Fruit fly (Drosophila melanogaster) whole organism, embryonic: ENCODE data around the gene CG5382.

Experiments
- Atf6 ChIP-seq: fragments of 200-800 bp; sonication (Bioruptor generic); IDR thresholded peaks from 2 replicates; pipeline ENCODE4 v1.3.6; 2022; ENCODE audit warnings: missing biosample characterization, missing genetic modification characterization
- B-H1 ChIP-seq: fragments of 200-800 bp; sonication (Bioruptor generic); IDR thresholded peaks from 3 replicates; pipeline ENCODE4 v1.3.6; 2022; ENCODE audit warnings: missing biosample characterization, missing genetic modification characterization
- C15 ChIP-seq: fragments of 200-800 bp; sonication (Bioruptor generic); IDR thresholded peaks from 3 replicates; pipeline ENCODE4 v1.3.6; 2022; ENCODE audit warnings: missing biosample characterization, missing genetic modification characterization
- CG10979 ChIP-seq: fragments of 200-800 bp; sonication (Bioruptor generic); optimal IDR thresholded peaks from 2 replicates; lab custom pipeline; 2018; ENCODE audit warnings: missing biosample characterization, mild to moderate bottlenecking, missing genetic modification characterization, moderate library complexity
- CG12769 ChIP-seq: fragments of 200-800 bp; sonication (Bioruptor generic); optimal IDR thresholded peaks from 2 replicates; lab custom pipeline; 2019; ENCODE audit warnings: missing biosample characterization, mild to moderate bottlenecking, missing genetic modification characterization, moderate library complexity
- CG13894 ChIP-seq: fragments of 200-800 bp; sonication (Bioruptor generic); optimal IDR thresholded peaks from 3 replicates; lab custom pipeline; 2018; ENCODE audit warnings: missing biosample characterization, mild to moderate bottlenecking, missing genetic modification characterization, moderate library complexity
- CG15696 ChIP-seq: fragments of 200-800 bp; sonication (Bioruptor generic); optimal IDR thresholded peaks from 2 replicates; lab custom pipeline; 2019; ENCODE audit warnings: missing biosample characterization, mild to moderate bottlenecking, missing genetic modification characterization, moderate library complexity
- CG1603 ChIP-seq: fragments of 200-800 bp; sonication (Bioruptor generic); optimal IDR thresholded peaks from 2 replicates; lab custom pipeline; 2019; ENCODE audit warnings: missing biosample characterization, mild to moderate bottlenecking, missing genetic modification characterization, moderate library complexity
- CG16779 ChIP-seq: fragments of 200-800 bp; sonication (Bioruptor generic); IDR thresholded peaks from 2 replicates; pipeline ENCODE4 v1.3.6; 2022; ENCODE audit warnings: missing biosample characterization, missing genetic modification characterization
- CG16813 ChIP-seq: fragments of 200-800 bp; sonication (Bioruptor generic); IDR thresholded peaks from 3 replicates; pipeline ENCODE4 v1.3.6; 2022; ENCODE audit warnings: missing biosample characterization, missing genetic modification characterization; ENCODE audit not compliant: partially characterized antibody
- CG16863 ChIP-seq: fragments of 200-800 bp; sonication (Bioruptor generic); optimal IDR thresholded peaks from 3 replicates; lab custom pipeline; 2016; ENCODE audit warnings: missing biosample characterization, missing genetic modification characterization
- CG2116 ChIP-seq: fragments of 200-800 bp; sonication (Bioruptor generic); optimal IDR thresholded peaks from 3 replicates; lab custom pipeline; 2018; ENCODE audit warnings: missing biosample characterization, mild to moderate bottlenecking, missing genetic modification characterization
- CG2678 ChIP-seq: fragments of 200-800 bp; sonication (Bioruptor generic); optimal IDR thresholded peaks from 3 replicates; lab custom pipeline; 2019; ENCODE audit warnings: missing biosample characterization, mild to moderate bottlenecking, missing genetic modification characterization, moderate library complexity
- CG2889 ChIP-seq: fragments of 200-800 bp; sonication (Bioruptor generic); IDR thresholded peaks from 3 replicates; pipeline ENCODE4 v1.3.6; 2022; ENCODE audit warnings: missing biosample characterization, missing genetic modification characterization
- CG31224 ChIP-seq: fragments of 200-800 bp; sonication (Bioruptor generic); IDR thresholded peaks from 2 replicates; pipeline ENCODE4 v1.3.6; 2022; ENCODE audit warnings: missing biosample characterization, missing genetic modification characterization
- CG31441 ChIP-seq: fragments of 200-800 bp; sonication (Bioruptor generic); IDR thresholded peaks from 2 replicates; pipeline ENCODE4 v1.3.6; 2022; ENCODE audit warnings: missing biosample characterization, missing genetic modification characterization
- CG4328 ChIP-seq: fragments of 200-800 bp; sonication (Bioruptor generic); optimal IDR thresholded peaks from 3 replicates; lab custom pipeline; 2017; ENCODE audit warnings: missing biosample characterization, missing genetic modification reagents, missing genetic modification characterization
- CG4730 ChIP-seq: fragments of 200-800 bp; sonication (Bioruptor generic); IDR thresholded peaks from 2 replicates; pipeline ENCODE4 v1.3.6; 2022; ENCODE audit warnings: missing biosample characterization, missing genetic modification characterization
- CG6254 ChIP-seq: fragments of 200-800 bp; sonication (Bioruptor generic); optimal IDR thresholded peaks from 3 replicates; lab custom pipeline; 2017; ENCODE audit warnings: mild to moderate bottlenecking, missing biosample characterization, missing genetic modification reagents, missing genetic modification characterization
- CG6765 ChIP-seq: fragments of 200-800 bp; sonication (Bioruptor generic); optimal IDR thresholded peaks from 3 replicates; lab custom pipeline; 2017; ENCODE audit warnings: missing biosample characterization, mild to moderate bottlenecking, missing genetic modification characterization
- CG7556 ChIP-seq: fragments of 200-800 bp; sonication (Bioruptor generic); optimal IDR thresholded peaks from 2 replicates; lab custom pipeline; 2017; ENCODE audit warnings: missing biosample characterization, mild to moderate bottlenecking, missing genetic modification characterization
- CG7963 ChIP-seq: fragments of 200-800 bp; sonication (Bioruptor generic); IDR thresholded peaks from 3 replicates; pipeline ENCODE4 v1.3.6; 2022; ENCODE audit warnings: missing biosample characterization, missing genetic modification characterization; ENCODE audit not compliant: partially characterized antibody
- Ets65A ChIP-seq: fragments of 200-800 bp; sonication (Bioruptor generic); peaks from one replicate; lab custom pipeline; 2016; ENCODE audit warnings: missing biosample characterization, missing genetic modification characterization
- GATAe ChIP-seq: fragments of 200-800 bp; sonication (Bioruptor generic); conservative IDR thresholded peaks from 2 replicates; pipeline ENCODE4 v1.3.6; 2022; ENCODE audit warnings: missing biosample characterization, missing genetic modification characterization
- Gug ChIP-seq: fragments of 200-800 bp; sonication (Bioruptor generic); IDR thresholded peaks from 4 replicates; pipeline ENCODE4 v1.3.6; 2022; ENCODE audit warnings: missing biosample characterization, missing genetic modification characterization
- HLH54F ChIP-seq: fragments of 200-800 bp; sonication (Bioruptor generic); optimal IDR thresholded peaks from 3 replicates; lab custom pipeline; 2016; ENCODE audit warnings: missing biosample characterization, missing genetic modification characterization
- MBD-R2 ChIP-seq: fragments of 200-800 bp; sonication (Bioruptor generic); IDR thresholded peaks from 2 replicates; pipeline ENCODE4 v1.3.6; 2022; ENCODE audit warnings: missing biosample characterization, missing genetic modification characterization
- NFAT ChIP-seq: fragments of 200-800 bp; sonication (Bioruptor generic); IDR thresholded peaks from 2 replicates; pipeline ENCODE4 v1.3.6; 2022; ENCODE audit warnings: missing biosample characterization, missing genetic modification characterization
- Nf-YB ChIP-seq: fragments of 200-800 bp; sonication (Bioruptor generic); optimal IDR thresholded peaks from 3 replicates; lab custom pipeline; 2019; ENCODE audit warnings: missing biosample characterization, mild to moderate bottlenecking, missing genetic modification characterization, moderate library complexity
- Nf-YC ChIP-seq: fragments of 200-800 bp; optimal IDR thresholded peaks from 3 replicates; lab custom pipeline; 2019; ENCODE audit warnings: missing biosample characterization, mild to moderate bottlenecking, missing genetic modification characterization, moderate library complexity
- Opbp ChIP-seq: fragments of 200-800 bp; sonication (Bioruptor generic); IDR thresholded peaks from 3 replicates; pipeline ENCODE4 v1.3.6; 2022; ENCODE audit warnings: missing biosample characterization, missing genetic modification characterization; ENCODE audit not compliant: partially characterized antibody
- al ChIP-seq: fragments of 200-800 bp; sonication (Bioruptor generic); IDR thresholded peaks from 2 replicates; pipeline ENCODE4 v1.3.6; 2022; ENCODE audit warnings: missing biosample characterization, missing genetic modification characterization
- ap ChIP-seq: fragments of 200-800 bp; sonication (Bioruptor generic); IDR thresholded peaks from 2 replicates; pipeline ENCODE4 v1.3.6; 2022; ENCODE audit warnings: missing biosample characterization, missing genetic modification characterization
- bigmax ChIP-seq: fragments of 200-800 bp; sonication (Bioruptor generic); optimal IDR thresholded peaks from 2 replicates; lab custom pipeline; 2018; ENCODE audit warnings: missing biosample characterization, mild to moderate bottlenecking, missing genetic modification characterization
- chm ChIP-seq: fragments of 200-800 bp; sonication (Bioruptor generic); IDR thresholded peaks from 2 replicates; pipeline ENCODE4 v1.3.6; 2022; ENCODE audit warnings: missing biosample characterization, missing genetic modification characterization
- crp ChIP-seq, 2 experiments: fragments of 200-800 bp; sonication (Bioruptor generic); optimal IDR thresholded peaks; 2 replicates in 1 of 2; 3 replicates in 1 of 2; lab custom pipeline; 2017; ENCODE audit warnings: missing biosample characterization in 2 of 2, missing genetic modification characterization in 2 of 2, mild to moderate bottlenecking in 1 of 2, moderate library complexity in 1 of 2
- dimm ChIP-seq: fragments of 200-800 bp; sonication (Bioruptor generic); IDR thresholded peaks from 2 replicates; pipeline ENCODE4 v1.3.6; 2022; ENCODE audit warnings: missing biosample characterization, missing genetic modification characterization
- gfzf ChIP-seq: fragments of 200-800 bp; sonication (Bioruptor generic); optimal IDR thresholded peaks from 2 replicates; lab custom pipeline; 2016; ENCODE audit warnings: missing biosample characterization, mild to moderate bottlenecking, missing genetic modification characterization, moderate library complexity
- grn ChIP-seq: fragments of 200-800 bp; sonication (Bioruptor generic); optimal IDR thresholded peaks from 3 replicates; lab custom pipeline; 2017; ENCODE audit warnings: missing biosample characterization, missing genetic modification characterization
- mirr ChIP-seq: fragments of 200-800 bp; sonication (Bioruptor generic); optimal IDR thresholded peaks from 3 replicates; lab custom pipeline; 2018; ENCODE audit warnings: missing biosample characterization, mild to moderate bottlenecking, missing genetic modification characterization
- nau ChIP-seq: fragments of 200-800 bp; sonication (Bioruptor generic); optimal IDR thresholded peaks from 3 replicates; lab custom pipeline; 2017; ENCODE audit warnings: missing biosample characterization, mild to moderate bottlenecking, missing genetic modification characterization, missing genetic modification reagents
- nerfin-2 ChIP-seq: fragments of 200-800 bp; sonication (Bioruptor generic); IDR thresholded peaks from 2 replicates; pipeline ENCODE4 v1.3.6; 2022; ENCODE audit warnings: missing biosample characterization, missing genetic modification characterization; ENCODE audit not compliant: partially characterized antibody
- nom ChIP-seq: fragments of 200-800 bp; sonication (Bioruptor generic); optimal IDR thresholded peaks from 2 replicates; lab custom pipeline; 2017; ENCODE audit warnings: missing biosample characterization, missing genetic modification characterization, mild to moderate bottlenecking, moderate library complexity, missing genetic modification reagents
- oc ChIP-seq: fragments of 200-800 bp; sonication (Bioruptor generic); optimal IDR thresholded peaks from 2 replicates; lab custom pipeline; 2018; ENCODE audit warnings: missing biosample characterization, mild to moderate bottlenecking, missing genetic modification characterization, moderate library complexity
- peb ChIP-seq: fragments of 200-800 bp; sonication (Bioruptor generic); IDR thresholded peaks from 2 replicates; pipeline ENCODE4 v1.3.6; 2022; ENCODE audit warnings: missing biosample characterization, missing genetic modification characterization
- ssp ChIP-seq: fragments of 200-800 bp; sonication (Bioruptor generic); IDR thresholded peaks from 2 replicates; pipeline ENCODE4 v1.3.6; 2022; ENCODE audit warnings: missing biosample characterization, missing genetic modification characterization
- tap ChIP-seq: fragments of 200-800 bp; optimal IDR thresholded peaks from 3 replicates; lab custom pipeline; 2019; ENCODE audit warnings: missing biosample characterization, mild to moderate bottlenecking, missing genetic modification characterization, moderate library complexity
- toy ChIP-seq: fragments of 200-800 bp; sonication (Bioruptor generic); IDR thresholded peaks from 2 replicates; pipeline ENCODE4 v1.3.6; 2022; ENCODE audit warnings: missing biosample characterization, missing genetic modification characterization
- vvl ChIP-seq: fragments of 200-800 bp; sonication (Bioruptor generic); IDR thresholded peaks from 2 replicates; pipeline ENCODE4 v1.3.6; 2022; ENCODE audit warnings: missing biosample characterization, missing genetic modification characterization
- yki ChIP-seq: fragments of >200 bp; optimal IDR thresholded peaks from 3 replicates; lab custom pipeline; 2018

Gene CG5382

dm6 chr3R:22358810-22359209 lies 7.0 kb downstream of the CG5382 start (continued):
- TF ChIP-seq MBD-R2 (peak; percentile 18; the same call in 1 of the 2 replicates), CG12769 (peak; percentile 65), bigmax (GFP tag; lab: Kevin White, UChicago) (no peak), C15 (GFP tag; lab: Robert Waterston, UW) (no peak), ap (GFP tag; lab: Robert Waterston, UW) (0 out of 2 replicates have a peak, but pooled peaks have one; percentile 21), Nf-YC (no peak), CG6765 (no peak), B-H1 (GFP tag; lab: Robert Waterston, UW) (peak; percentile 76), grn (peak; percentile 47), nau (GFP tag; lab: Kevin White, UChicago) (peak; percentile 86), CG2889 (GFP tag; lab: Robert Waterston, UW) (peak; percentile 49; the same call in 1 of the 3 replicates), CG2678 (tag; lab: Kevin White, UChicago) (peak; percentile 81), dimm (GFP tag; lab: Robert Waterston, UW) (no peak), CG16779 (GFP tag; lab: Robert Waterston, UW) (no peak), Nf-YB (GFP tag; lab: Kevin White, UChicago) (peak; percentile 59), CG16813 (no peak), peb (GFP tag; lab: Robert Waterston, UW) (peak; percentile 44; the same call in 1 of the 2 replicates), CG7556 (GFP tag; lab: Kevin White, UChicago) (peak; percentile 67), toy (GFP tag; lab: Robert Waterston, UW) (no peak), mirr (GFP tag; lab: Kevin White, UChicago) (no peak), Ets65A (GFP tag; lab: Kevin White, UChicago) (no peak), nom (peak; percentile 44), CG16863 (GFP tag; lab: Kevin White, UChicago) (peak; percentile 64), CG2116 (GFP tag; lab: Kevin White, UChicago) (peak; percentile 46), CG1603 (tag; lab: Kevin White, UChicago) (peak; percentile 85), GATAe (GFP tag; lab: Robert Waterston, UW) (0 out of 2 replicates have a peak, but pooled peaks have one; percentile 14), HLH54F (GFP tag; lab: Kevin White, UChicago) (peak; percentile 9), tap (peak; percentile 73), Opbp (GFP tag; lab: Robert Waterston, UW) (no peak), chm (GFP tag; lab: Robert Waterston, UW) (peak; percentile 77), CG6254 (GFP tag; lab: Kevin White, UChicago) (peak; percentile 83), gfzf (GFP tag; lab: Kevin White, UChicago) (no peak), yki (lab: Kevin White, UChicago) (no peak), CG4328 (GFP tag; lab: Kevin White, UChicago) (peak; percentile 58), Gug (GFP tag; lab: Robert Waterston, UW) (peak; percentile 33; the same call in 1 of the 4 replicates), crp (GFP tag; optimal IDR thresholded peaks at IDR 0.05; lab: Kevin White, UChicago) (peak in 1 of 2 experiments; percentile 18), CG4730 (GFP tag; lab: Robert Waterston, UW) (peak; percentile 71), nerfin-2 (GFP tag; lab: Robert Waterston, UW) (no peak), oc (tag; lab: Kevin White, UChicago) (peak; percentile 86), CG13894 (tag; lab: Kevin White, UChicago) (no peak), CG15696 (peak; percentile 89), vvl (GFP tag; lab: Robert Waterston, UW) (peak; percentile 87), CG10979 (tag; lab: Kevin White, UChicago) (peak; percentile 70), CG31441 (GFP tag; lab: Robert Waterston, UW) (peak; percentile 85), ssp (GFP tag; lab: Robert Waterston, UW) (peak; percentile 35; the same call in 1 of the 2 replicates), al (GFP tag; lab: Robert Waterston, UW) (peak; percentile 37; the same call in 1 of the 2 replicates), NFAT (0 out of 2 replicates have a peak, but pooled peaks have one; percentile 31), CG31224 (GFP tag; lab: Robert Waterston, UW) (peak; percentile 32; the same call in 1 of the 2 replicates), Atf6 (peak; percentile 34; the same call in 1 of the 2 replicates), CG7963 (GFP tag; lab: Robert Waterston, UW) (no peak)
